Worm (Caenorhabditis elegans) whole organism, L4 larva: ENCODE results near the gene C34D4.2.

Experiments
- F44E2.7 ChIP-seq: fragments of 200-800 bp; sonication (Bioruptor generic); IDR thresholded peaks from 2 replicates; pipeline ENCODE4 v2.1.2; 2022; ENCODE audit warnings: missing genetic modification characterization, missing compliant biosample characterization
- T20F7.1 ChIP-seq: fragments of 200-800 bp; sonication (Bioruptor generic); optimal IDR thresholded peaks from 2 replicates; lab custom pipeline; 2018; ENCODE audit warnings: mild to moderate bottlenecking, missing genetic modification characterization, missing compliant biosample characterization
- ZK546.5 ChIP-seq, 2 experiments: sonication (generic microtip); optimal IDR thresholded peaks; 2 replicates each; lab custom pipeline; 2017; ENCODE audit warnings: missing biosample characterization in 2 of 2, missing genetic modification characterization in 2 of 2
- aly-2 ChIP-seq: sonication (generic microtip); optimal IDR thresholded peaks from 2 replicates; lab custom pipeline; 2018; ENCODE audit warnings: missing biosample characterization, missing genetic modification characterization
- ama-1 ChIP-seq: fragments of 150-350 bp; optimal IDR thresholded peaks from 2 replicates; lab custom pipeline; 2014; ENCODE audit warnings: inconsistent platforms, mixed read lengths
- attf-4 ChIP-seq: sonication (generic microtip); optimal IDR thresholded peaks from 3 replicates; lab custom pipeline; 2017; ENCODE audit warnings: missing biosample characterization, missing genetic modification characterization
- ceh-28 ChIP-seq: fragments of 150-350 bp; optimal IDR thresholded peaks from 2 replicates; lab custom pipeline; 2014; ENCODE audit warnings: missing biosample characterization, missing genetic modification reagents, missing genetic modification characterization
- ceh-44 ChIP-seq: fragments of 200-800 bp; sonication (Bioruptor generic); IDR thresholded peaks from 2 replicates; pipeline ENCODE4 v1.3.6; 2022; ENCODE audit warnings: missing genetic modification reagents, missing genetic modification characterization, missing compliant biosample characterization
- ceh-62 ChIP-seq: sonication (generic microtip); optimal IDR thresholded peaks from 2 replicates; lab custom pipeline; 2017; ENCODE audit warnings: missing biosample characterization, missing genetic modification characterization
- ces-1 ChIP-seq: fragments of 150-350 bp; sonication (generic microtip); optimal IDR thresholded peaks from 4 replicates; lab custom pipeline; 2014; ENCODE audit warnings: missing biosample characterization, missing genetic modification reagents, missing genetic modification characterization
- dmd-8 ChIP-seq: fragments of 200-800 bp; sonication (Bioruptor generic); IDR thresholded peaks from 2 replicates; pipeline ENCODE4 v1.3.6; 2022; ENCODE audit warnings: missing genetic modification characterization, missing compliant biosample characterization
- dmd-9 ChIP-seq: fragments of 200-800 bp; sonication (Bioruptor generic); IDR thresholded peaks from 2 replicates; pipeline ENCODE4 v1.3.6; 2022; ENCODE audit warnings: missing genetic modification reagents, missing genetic modification characterization, missing compliant biosample characterization
- dpl-1 ChIP-seq: fragments of 150-350 bp; optimal IDR thresholded peaks from 2 replicates; lab custom pipeline; 2014; ENCODE audit warnings: missing biosample characterization, missing genetic modification reagents, missing genetic modification characterization
- dve-1 ChIP-seq: sonication (generic microtip); optimal IDR thresholded peaks from 2 replicates; lab custom pipeline; 2017; ENCODE audit warnings: antibody characterized with exemption, mild to moderate bottlenecking, missing genetic modification characterization, missing compliant biosample characterization; ENCODE audit not compliant: insufficient read depth
- egl-27 ChIP-seq: sonication (generic microtip); optimal IDR thresholded peaks from 3 replicates; lab custom pipeline; 2017; ENCODE audit warnings: missing biosample characterization, missing genetic modification reagents, missing genetic modification characterization
- hlh-11 ChIP-seq: fragments of 200-800 bp; sonication (Bioruptor generic); optimal IDR thresholded peaks from 2 replicates; lab custom pipeline; 2018; ENCODE audit warnings: mild to moderate bottlenecking, missing genetic modification characterization, missing compliant biosample characterization
- hlh-30 ChIP-seq: sonication (generic microtip); optimal IDR thresholded peaks from 2 replicates; lab custom pipeline; 2017; ENCODE audit warnings: antibody characterized with exemption, mild to moderate bottlenecking, missing genetic modification characterization, missing compliant biosample characterization; ENCODE audit not compliant: insufficient read depth
- hmg-1.1 ChIP-seq: fragments of 200-800 bp; sonication (Bioruptor generic); IDR thresholded peaks from 2 replicates; pipeline ENCODE4 v1.3.6; 2022; ENCODE audit warnings: missing genetic modification reagents, missing genetic modification characterization, missing compliant biosample characterization
- lim-7 ChIP-seq: fragments of 200-800 bp; sonication (Bioruptor generic); IDR thresholded peaks from 2 replicates; pipeline ENCODE4 v1.3.6; 2022; ENCODE audit warnings: missing genetic modification characterization, missing compliant biosample characterization
- lin-1 ChIP-seq: fragments of 200-800 bp; sonication (Bioruptor generic); IDR thresholded peaks from 2 replicates; pipeline ENCODE4 v1.3.6; 2022; ENCODE audit warnings: missing genetic modification reagents, missing genetic modification characterization, missing compliant biosample characterization
- lin-15B ChIP-seq: fragments of 150-350 bp; sonication (generic microtip); optimal IDR thresholded peaks from 3 replicates; lab custom pipeline; 2014; ENCODE audit warnings: missing biosample characterization, missing genetic modification characterization
- lsy-2 ChIP-seq, 2 experiments: fragments of 150-350 bp in 1 of 2; sonication (generic microtip) in 1 of 2; optimal IDR thresholded peaks; 2 replicates each; lab custom pipeline; 2014 to 2017; ENCODE audit warnings: missing biosample characterization in 2 of 2, missing genetic modification characterization in 2 of 2
- madf-5 ChIP-seq, 2 experiments: fragments of 200-800 bp; sonication (Bioruptor generic); IDR thresholded peaks; 2 replicates each; pipeline ENCODE4 v1.3.6; 2022; ENCODE audit warnings: missing compliant biosample characterization in 2 of 2, missing genetic modification characterization in 2 of 2
- madf-9 ChIP-seq: fragments of 200-800 bp; sonication (Bioruptor generic); conservative IDR thresholded peaks from 2 replicates; pipeline ENCODE4 v1.3.6; 2022; ENCODE audit warnings: missing genetic modification reagents, missing genetic modification characterization, missing compliant biosample characterization
- mes-2 ChIP-seq: sonication (generic microtip); optimal IDR thresholded peaks from 2 replicates; lab custom pipeline; 2016; ENCODE audit warnings: missing genotype, mild to moderate bottlenecking, missing genetic modification characterization, missing compliant biosample characterization; ENCODE audit not compliant: poor library complexity, severe bottlenecking
- mxl-3 ChIP-seq: fragments of 200-800 bp; sonication (Bioruptor generic); optimal IDR thresholded peaks from 2 replicates; lab custom pipeline; 2018; ENCODE audit warnings: mild to moderate bottlenecking, missing genetic modification characterization, missing compliant biosample characterization
- nhr-28 ChIP-seq: fragments of 150-350 bp; optimal IDR thresholded peaks from 2 replicates; lab custom pipeline; 2014; ENCODE audit warnings: missing biosample characterization, missing genetic modification characterization
- nhr-42 ChIP-seq: fragments of 200-800 bp; sonication (Bioruptor generic); IDR thresholded peaks from 2 replicates; pipeline ENCODE4 v1.3.6; 2022; ENCODE audit warnings: missing genetic modification characterization, missing compliant biosample characterization
- nhr-77 ChIP-seq: fragments of 150-350 bp; optimal IDR thresholded peaks from 2 replicates; lab custom pipeline; 2014; ENCODE audit warnings: missing biosample characterization, missing genetic modification characterization
- php-3 ChIP-seq: fragments of 200-800 bp; sonication (Bioruptor generic); IDR thresholded peaks from 2 replicates; pipeline ENCODE4 v1.3.6; 2022; ENCODE audit warnings: missing genetic modification reagents, missing genetic modification characterization, missing compliant biosample characterization
- rbr-2 ChIP-seq: sonication (generic microtip); optimal IDR thresholded peaks from 2 replicates; lab custom pipeline; 2016; ENCODE audit warnings: missing genotype, missing genetic modification characterization, missing compliant biosample characterization
- set-16 ChIP-seq: fragments of 200-800 bp; sonication (Bioruptor generic); IDR thresholded peaks from 2 replicates; pipeline ENCODE4 v1.3.6; 2022; ENCODE audit warnings: missing genetic modification reagents, missing genetic modification characterization, missing compliant biosample characterization
- skn-1 ChIP-seq: fragments of 150-350 bp; optimal IDR thresholded peaks from 2 replicates; lab custom pipeline; 2014; ENCODE audit warnings: missing biosample characterization, missing genetic modification characterization
- snpc-4 ChIP-seq: fragments of 150-350 bp; optimal IDR thresholded peaks from 2 replicates; lab custom pipeline; 2014; ENCODE audit warnings: missing biosample characterization, missing genetic modification characterization
- spr-1 ChIP-seq: sonication (generic microtip); optimal IDR thresholded peaks from 2 replicates; lab custom pipeline; 2016; ENCODE audit warnings: mild to moderate bottlenecking, missing genetic modification characterization, missing compliant biosample characterization
- unc-130 ChIP-seq: sonication (generic microtip); optimal IDR thresholded peaks from 2 replicates; lab custom pipeline; 2016; ENCODE audit warnings: missing genetic modification reagents, missing genetic modification characterization, missing compliant biosample characterization
- unc-62 ChIP-seq, 3 experiments: fragments of 150-350 bp in 1 of 3; sonication (generic microtip); optimal IDR thresholded peaks in 2 of 3; peaks in 1 of 3; 1 replicate in 1 of 3; 2 replicates in 2 of 3; lab custom pipeline; 2014 to 2017; ENCODE audit warnings: missing biosample characterization in 3 of 3, missing genetic modification characterization in 3 of 3, missing genetic modification reagents in 3 of 3, missing genotype in 1 of 3
- ztf-11 ChIP-seq: fragments of 150-350 bp; optimal IDR thresholded peaks from 2 replicates; lab custom pipeline; 2014; ENCODE audit warnings: missing biosample characterization, missing genetic modification characterization

C34D4.2 gene

DNA sequence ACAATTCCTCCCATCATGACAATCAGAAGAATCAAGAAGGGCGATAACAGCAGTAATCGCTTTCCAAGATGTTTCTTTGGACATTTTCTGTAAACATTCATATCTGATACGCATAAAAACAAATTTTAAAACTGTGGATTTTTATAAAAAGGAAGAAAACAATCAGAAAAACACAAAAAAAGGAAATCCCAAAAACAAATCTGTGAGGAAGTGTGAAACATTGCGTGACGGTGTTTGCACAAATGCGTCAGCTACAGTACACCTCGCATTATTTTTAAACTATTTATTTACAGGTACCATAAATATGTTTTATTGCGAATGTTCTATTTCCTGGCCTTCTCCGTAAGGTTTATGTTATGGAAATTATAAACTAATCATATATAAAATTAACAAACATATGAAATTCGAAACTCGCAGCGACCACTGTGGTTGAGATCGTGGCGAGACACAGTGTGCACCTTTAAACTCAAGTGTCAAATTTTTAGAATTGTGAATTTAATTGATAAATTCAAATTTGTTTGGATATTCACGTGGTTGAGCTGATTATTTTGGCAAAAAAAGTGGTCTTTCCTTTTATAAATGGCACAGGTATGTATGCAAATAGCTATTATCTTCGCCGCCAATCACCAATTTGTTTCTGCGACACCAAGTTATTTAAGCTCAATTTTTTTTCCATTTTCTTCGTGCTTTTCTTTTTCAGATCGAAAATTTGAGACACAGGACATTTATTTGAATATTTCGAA is 33.0 kb upstream of the C34D4.2 start, which contains the start of the genes C34D4.10 and str-48:
Gene C34D4.10 (minus strand): TSS at position 101 of the 743 bp plus-strand sequence.
Gene str-48 (plus strand): TSS at position 693 of the 743 bp plus-strand sequence.
- TF ChIP-seq dmd-8 (GFP tag; lab: Robert Waterston, UW) (no peak), dmd-9 (no peak), attf-4 (tag; lab: Kevin White, UChicago) (no peak), rbr-2 (tag; lab: Kevin White, UChicago) (no peak), skn-1 (tag; lab: Kevin White, UChicago) (no peak), ztf-11 (tag; lab: Kevin White, UChicago) (no peak), nhr-77 (tag; lab: Kevin White, UChicago) (no peak), unc-130 (GFP tag; lab: Kevin White, UChicago) (no peak), aly-2 (tag; lab: Kevin White, UChicago) (no peak), madf-5 (GFP tag; IDR thresholded peaks at IDR 0.05; lab: Robert Waterston, UW) (no peak), egl-27 (tag; lab: Kevin White, UChicago) (no peak), snpc-4 (tag; lab: Kevin White, UChicago) (no peak), lin-1 (GFP tag; lab: Robert Waterston, UW) (no peak), spr-1 (tag; lab: Kevin White, UChicago) (no peak), ZK546.5 (tag; optimal IDR thresholded peaks at IDR 0.05; lab: Kevin White, UChicago) (no peak), lim-7 (GFP tag; lab: Robert Waterston, UW) (no peak), hmg-1.1 (GFP tag; lab: Robert Waterston, UW) (no peak), nhr-42 (GFP tag; lab: Robert Waterston, UW) (no peak), ceh-62 (tag; lab: Kevin White, UChicago) (no peak), set-16 (GFP tag; lab: Robert Waterston, UW) (no peak)

- TF ChIP-seq madf-9 (GFP tag; lab: Robert Waterston, UW) = no peak
- TF ChIP-seq nhr-28 (tag; lab: Kevin White, UChicago) = peak; percentile 46
- peak; percentile 72 for TF ChIP-seq hlh-30 (tag; lab: Kevin White, UChicago)
- TF ChIP-seq ces-1 (GFP tag; lab: Kevin White, UChicago) = no peak
Observed at ce11 chrIV:7131780-7132179, 22.7 kb upstream of the C34D4.2 start, which contains the start of gene grsp-3. Gene grsp-3, minus strand, starts transcription at chrIV:7131928.

DNA sequence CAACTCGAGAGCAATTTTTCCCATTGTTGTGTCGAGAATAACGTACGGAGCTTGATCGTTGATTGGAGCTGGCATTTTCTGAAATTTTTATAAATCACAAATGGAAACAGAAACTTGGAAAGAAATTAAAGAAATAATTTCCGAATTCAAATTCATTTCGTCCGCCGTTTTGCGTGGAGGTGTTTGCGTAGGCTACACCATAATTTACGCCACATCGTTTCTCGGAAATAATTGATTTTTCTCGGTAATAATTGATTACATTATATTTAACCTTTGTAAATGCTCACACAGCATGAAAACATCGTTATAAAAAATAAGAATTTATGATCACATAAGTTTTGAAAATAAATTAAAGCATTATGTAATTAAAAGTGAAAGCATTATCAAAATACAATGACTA is 21.3 kb upstream of the C34D4.2 start, which contains the start of gene cyn-12:
Gene cyn-12 (minus strand): TSS at position 78 of the 400 bp plus-strand sequence.
- TF ChIP-seq unc-62 (GFP tag; optimal IDR thresholded peaks at IDR 0.05 in 1 of 2; lab: Kevin White, UChicago) (peak in 1 of 2 experiments; percentile 61), unc-62 (tag; optimal IDR thresholded peaks at IDR 0.05; lab: Kevin White, UChicago) (no peak), lsy-2 (tag; optimal IDR thresholded peaks at IDR 0.05; lab: Kevin White, UChicago) (peak in 1 of 2 experiments; percentile 43), ama-1 (lab: Kevin White, UChicago) (peak; percentile 11), ceh-44 (GFP tag; lab: Robert Waterston, UW) (no peak), ces-1 (GFP tag; lab: Kevin White, UChicago) (no peak), lim-7 (GFP tag; lab: Robert Waterston, UW) (no peak), dpl-1 (GFP tag; lab: Kevin White, UChicago) (peak; percentile 33), dve-1 (tag; lab: Kevin White, UChicago) (peak; percentile 7), hlh-11 (tag; lab: Kevin White, UChicago) (no peak), lin-15B (no peak), set-16 (GFP tag; lab: Robert Waterston, UW) (no peak), mxl-3 (GFP tag; lab: Kevin White, UChicago) (no peak), ceh-28 (tag; lab: Kevin White, UChicago) (no peak), T20F7.1 (no peak), nhr-77 (tag; lab: Kevin White, UChicago) (no peak), php-3 (GFP tag; lab: Robert Waterston, UW) (no peak), spr-1 (tag; lab: Kevin White, UChicago) (no peak), hlh-30 (tag; lab: Kevin White, UChicago) (no peak), mes-2 (peak; percentile 52), F44E2.7 (GFP tag; lab: Robert Waterston, UW) (no peak), nhr-28 (tag; lab: Kevin White, UChicago) (no peak)
